Worm (Caenorhabditis elegans) whole organism, mixed stage, embryonic: ENCODE data around the gene B0507.4.

Experiments used
- ceh-39 ChIP-seq: fragments of 150-350 bp; optimal IDR thresholded peaks from 2 replicates; lab custom pipeline; 2014; ENCODE audit warnings: missing biosample characterization, missing genetic modification characterization
- ceh-83 ChIP-seq: fragments of 200-800 bp; sonication (Bioruptor generic); optimal IDR thresholded peaks from 2 replicates; lab custom pipeline; 2018; ENCODE audit warnings: mild to moderate bottlenecking, missing genetic modification characterization, missing compliant biosample characterization
- ces-1 ChIP-seq: fragments of 150-350 bp; optimal IDR thresholded peaks from 2 replicates; lab custom pipeline; 2014; ENCODE audit warnings: missing biosample characterization, missing genetic modification reagents, missing genetic modification characterization
- cnd-1 ChIP-seq: fragments of 200-800 bp; sonication (Bioruptor generic); optimal IDR thresholded peaks from 2 replicates; lab custom pipeline; 2018; ENCODE audit warnings: mild to moderate bottlenecking, missing genetic modification characterization, missing compliant biosample characterization
- elt-1 ChIP-seq: sonication (generic microtip); optimal IDR thresholded peaks from 2 replicates; lab custom pipeline; 2017; ENCODE audit warnings: missing genetic modification characterization, mild to moderate bottlenecking, missing compliant biosample characterization, antibody characterized with exemption, moderate library complexity, borderline replicate concordance; ENCODE audit not compliant: insufficient read depth
- elt-3 ChIP-seq: fragments of 150-350 bp; optimal IDR thresholded peaks from 2 replicates; lab custom pipeline; 2014; ENCODE audit warnings: missing biosample characterization, missing genetic modification characterization
- hlh-1 ChIP-seq: fragments of 150-350 bp; optimal IDR thresholded peaks from 2 replicates; lab custom pipeline; 2014; ENCODE audit warnings: missing biosample characterization, missing genetic modification reagents, missing genetic modification characterization
- mab-5 ChIP-seq: fragments of 150-350 bp; optimal IDR thresholded peaks from 2 replicates; lab custom pipeline; 2014; ENCODE audit warnings: missing biosample characterization, missing genetic modification characterization
- mep-1 ChIP-seq: fragments of 150-350 bp; optimal IDR thresholded peaks from 2 replicates; lab custom pipeline; 2017; ENCODE audit warnings: missing biosample characterization, missing genetic modification reagents, missing genetic modification characterization, inconsistent platforms
- nhr-12 ChIP-seq: fragments of 150-350 bp; optimal IDR thresholded peaks from 2 replicates; lab custom pipeline; 2014; ENCODE audit warnings: missing biosample characterization, missing genetic modification characterization
- nhr-237 ChIP-seq: fragments of 150-350 bp; optimal IDR thresholded peaks from 2 replicates; lab custom pipeline; 2014; ENCODE audit warnings: missing biosample characterization, missing genetic modification characterization
- snpc-4 ChIP-seq: fragments of 150-350 bp; optimal IDR thresholded peaks from 2 replicates; lab custom pipeline; 2014; ENCODE audit warnings: missing biosample characterization, missing genetic modification characterization
- unc-62 ChIP-seq: fragments of 150-350 bp; optimal IDR thresholded peaks from 2 replicates; lab custom pipeline; 2014; ENCODE audit warnings: missing biosample characterization, missing genetic modification reagents, missing genetic modification characterization
- ztf-11 ChIP-seq: fragments of 150-350 bp; optimal IDR thresholded peaks from 2 replicates; lab custom pipeline; 2014; ENCODE audit warnings: missing biosample characterization, missing genetic modification characterization

DNA sequence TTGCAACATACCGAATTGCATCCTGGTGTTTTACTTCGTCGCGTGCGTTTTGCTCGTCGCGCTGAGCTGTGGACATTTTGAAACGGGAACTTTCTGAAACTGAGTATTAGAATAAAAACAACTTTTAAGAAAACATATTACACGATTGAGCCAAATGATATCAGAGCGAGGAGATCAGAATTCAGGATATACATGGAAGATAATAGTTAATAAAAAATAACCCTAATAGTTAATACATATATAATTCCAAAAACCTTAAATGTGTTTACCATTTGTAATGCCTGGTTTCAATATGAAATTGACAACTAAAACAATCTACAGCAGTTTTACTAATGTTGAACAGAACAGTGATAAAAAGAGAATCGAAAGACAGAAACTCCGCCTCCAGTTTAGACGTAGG lies 8.1 kb downstream of the B0507.4 start, which contains the start of gene B0507.8:
- TF ChIP-seq nhr-12 (tag; lab: Kevin White, UChicago), result no peak
- TF ChIP-seq elt-1, result no peak
- no peak for TF ChIP-seq unc-62 (GFP tag; lab: Kevin White, UChicago)
- no peak for TF ChIP-seq ztf-11 (tag; lab: Kevin White, UChicago)
- no peak for TF ChIP-seq snpc-4 (tag; lab: Kevin White, UChicago)
- no peak for TF ChIP-seq cnd-1 (tag; lab: Kevin White, UChicago)
- TF ChIP-seq ces-1 (GFP tag; lab: Kevin White, UChicago), result no peak
- no peak for TF ChIP-seq ceh-83 (GFP tag; lab: Kevin White, UChicago)
- no peak for TF ChIP-seq mep-1 (tag; lab: Kevin White, UChicago)
- TF ChIP-seq ceh-39 (tag; lab: Kevin White, UChicago), result no peak
- no peak for TF ChIP-seq nhr-237 (tag; lab: Kevin White, UChicago)
- TF ChIP-seq mab-5, result no peak
- TF ChIP-seq hlh-1, result no peak
- TF ChIP-seq elt-3 (tag; lab: Kevin White, UChicago), result no peak
